Worm (Caenorhabditis elegans) whole organism, early embryonic: ENCODE results near the gene ins-37.

Experiments used
- B0310.2 ChIP-seq: sonication (generic microtip); optimal IDR thresholded peaks from 2 replicates; lab custom pipeline; 2016; ENCODE audit warnings: mild to moderate bottlenecking, missing genetic modification characterization, missing compliant biosample characterization
- F13C5.2 ChIP-seq: sonication (generic microtip); optimal IDR thresholded peaks from 2 replicates; lab custom pipeline; 2017; ENCODE audit warnings: mild to moderate bottlenecking, missing genetic modification characterization, inconsistent platforms, missing compliant biosample characterization
- aly-1 ChIP-seq: sonication (generic microtip); optimal IDR thresholded peaks from 2 replicates; lab custom pipeline; 2016; ENCODE audit warnings: missing genetic modification characterization, missing compliant biosample characterization
- ama-1 ChIP-seq: fragments of 150-350 bp; optimal IDR thresholded peaks from 2 replicates; lab custom pipeline; 2014
- ceh-36 ChIP-seq: sonication (generic microtip); optimal IDR thresholded peaks from 2 replicates; lab custom pipeline; 2016; ENCODE audit warnings: missing genetic modification characterization, inconsistent platforms, missing compliant biosample characterization
- ets-7 ChIP-seq: sonication (generic microtip); optimal IDR thresholded peaks from 2 replicates; lab custom pipeline; 2016; ENCODE audit warnings: missing genotype, missing genetic modification characterization, missing compliant biosample characterization
- flt-1 ChIP-seq: fragments of 200-800 bp; sonication (Bioruptor generic); IDR thresholded peaks from 2 replicates; pipeline ENCODE4 v1.3.6; 2022; ENCODE audit warnings: missing genetic modification characterization, missing compliant biosample characterization
- hmbx-1 ChIP-seq: sonication (generic microtip); optimal IDR thresholded peaks from 2 replicates; lab custom pipeline; 2016; ENCODE audit warnings: mild to moderate bottlenecking, missing genetic modification characterization, missing compliant biosample characterization
- hnd-1 ChIP-seq: sonication (generic microtip); optimal IDR thresholded peaks from 2 replicates; lab custom pipeline; 2016; ENCODE audit warnings: missing genetic modification characterization, missing compliant biosample characterization
- pes-1 ChIP-seq: fragments of 200-800 bp; sonication (Bioruptor generic); IDR thresholded peaks from 2 replicates; pipeline ENCODE4 v1.3.6; 2022; ENCODE audit warnings: missing genetic modification reagents, missing genetic modification characterization, missing compliant biosample characterization
- scrt-1 ChIP-seq: fragments of 200-800 bp; sonication (Bioruptor generic); IDR thresholded peaks from 2 replicates; pipeline ENCODE4 v1.3.6; 2022; ENCODE audit warnings: missing genetic modification characterization, missing compliant biosample characterization
- sea-1 ChIP-seq: fragments of 200-800 bp; sonication (Bioruptor generic); conservative IDR thresholded peaks from 2 replicates; pipeline ENCODE4 v1.3.6; 2022; ENCODE audit warnings: missing genetic modification characterization, missing compliant biosample characterization
- tbx-11 ChIP-seq: fragments of 200-800 bp; sonication (Bioruptor generic); IDR thresholded peaks from 2 replicates; pipeline ENCODE4 v1.3.6; 2022; ENCODE audit warnings: missing genetic modification characterization, missing compliant biosample characterization
- tra-4 ChIP-seq: sonication (generic microtip); optimal IDR thresholded peaks from 2 replicates; lab custom pipeline; 2017; ENCODE audit warnings: missing genetic modification characterization, missing compliant biosample characterization

DNA sequence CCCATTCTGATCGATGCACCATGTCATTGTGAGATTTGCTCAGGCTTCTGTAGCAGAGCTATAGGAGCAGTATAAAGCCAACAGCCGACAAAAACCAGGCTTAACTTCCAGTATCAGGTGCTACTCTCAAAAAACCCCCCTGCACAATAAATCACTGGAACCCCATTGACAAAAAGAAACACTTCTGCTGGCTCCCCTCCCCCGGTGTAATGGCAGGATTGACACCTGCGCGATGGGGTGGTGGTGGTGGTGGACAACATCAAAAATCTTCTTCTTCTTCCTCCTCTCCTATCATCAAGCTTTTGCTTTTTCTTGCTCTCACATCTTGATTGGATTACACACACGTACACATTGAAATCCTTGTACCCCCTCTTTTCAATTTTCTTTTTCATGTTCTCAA, 46.2 kb downstream of the ins-37 start:
- no peak for TF ChIP-seq ama-1
- TF ChIP-seq flt-1 (GFP tag; lab: Robert Waterston, UW), result no peak
- no peak for TF ChIP-seq pes-1 (GFP tag; lab: Robert Waterston, UW)
- TF ChIP-seq F13C5.2 (tag; lab: Kevin White, UChicago), result no peak
- TF ChIP-seq scrt-1 (GFP tag; lab: Robert Waterston, UW), result no peak
- no peak for TF ChIP-seq hmbx-1 (tag; lab: Kevin White, UChicago)
- no peak for TF ChIP-seq ets-7 (tag; lab: Kevin White, UChicago)
- TF ChIP-seq B0310.2 (tag; lab: Kevin White, UChicago), result no peak
- TF ChIP-seq tbx-11 (GFP tag; lab: Robert Waterston, UW), result no peak
- no peak for TF ChIP-seq sea-1
- no peak for TF ChIP-seq tra-4 (tag; lab: Kevin White, UChicago)
- TF ChIP-seq ceh-36, result no peak
- no peak for TF ChIP-seq aly-1 (tag; lab: Kevin White, UChicago)
- no peak for TF ChIP-seq hnd-1 (tag; lab: Kevin White, UChicago)
